Fruit fly (Drosophila melanogaster) whole organism, pupa: ENCODE data around the gene Klp98A.
A peak's percentile ranks its signal among the peaks of the same experiment; 100 is the strongest.

Experiments
- CG10348 ChIP-seq: fragments of 200-800 bp; sonication (Bioruptor generic); IDR thresholded peaks from 2 replicates; pipeline ENCODE4 v1.3.6; 2022; ENCODE audit warnings: missing biosample characterization, missing genetic modification characterization
- CG12605 ChIP-seq: fragments of 200-800 bp; sonication (Bioruptor generic); IDR thresholded peaks from 2 replicates; pipeline ENCODE4 v1.3.6; 2022; ENCODE audit warnings: missing biosample characterization, missing genetic modification characterization
- CG13204 ChIP-seq: fragments of 200-800 bp; sonication (Bioruptor generic); optimal IDR thresholded peaks from 2 replicates; lab custom pipeline; 2018; ENCODE audit warnings: missing biosample characterization, mild to moderate bottlenecking, missing genetic modification characterization, moderate library complexity
- CG14655 ChIP-seq: fragments of 200-800 bp; sonication (Bioruptor generic); optimal IDR thresholded peaks from 3 replicates; lab custom pipeline; 2017; ENCODE audit warnings: mild to moderate bottlenecking, missing biosample characterization, missing genetic modification reagents, missing genetic modification characterization
- CG15710 ChIP-seq: fragments of 200-800 bp; sonication (Bioruptor generic); optimal IDR thresholded peaks from 2 replicates; lab custom pipeline; 2018; ENCODE audit warnings: missing biosample characterization, mild to moderate bottlenecking, missing genetic modification characterization, moderate library complexity
- CG17806 ChIP-seq: fragments of 200-800 bp; sonication (Bioruptor generic); optimal IDR thresholded peaks from 2 replicates; lab custom pipeline; 2018; ENCODE audit warnings: missing biosample characterization, mild to moderate bottlenecking, missing genetic modification characterization, moderate library complexity
- CG32121 ChIP-seq: fragments of 200-800 bp; sonication (Bioruptor generic); IDR thresholded peaks from 2 replicates; pipeline ENCODE4 v1.3.6; 2022; ENCODE audit warnings: missing biosample characterization, missing genetic modification characterization
- CG34367 ChIP-seq: fragments of 200-800 bp; sonication (Bioruptor generic); optimal IDR thresholded peaks from 2 replicates; lab custom pipeline; 2018; ENCODE audit warnings: missing biosample characterization, mild to moderate bottlenecking, missing genetic modification characterization
- CG4496 ChIP-seq: fragments of 200-800 bp; sonication (Bioruptor generic); IDR thresholded peaks from 3 replicates; pipeline ENCODE4 v1.3.6; 2022; ENCODE audit warnings: missing biosample characterization, missing genetic modification characterization
- CG8159 ChIP-seq: fragments of 200-800 bp; sonication (Bioruptor generic); optimal IDR thresholded peaks from 3 replicates; lab custom pipeline; 2018; ENCODE audit warnings: missing biosample characterization, mild to moderate bottlenecking, missing genetic modification characterization, moderate library complexity
- CG8301 ChIP-seq: fragments of 200-800 bp; sonication (Bioruptor generic); optimal IDR thresholded peaks from 2 replicates; lab custom pipeline; 2018; ENCODE audit warnings: missing biosample characterization, mild to moderate bottlenecking, missing genetic modification characterization
- CG9948 ChIP-seq: fragments of 200-800 bp; sonication (Bioruptor generic); optimal IDR thresholded peaks from 2 replicates; lab custom pipeline; 2018; ENCODE audit warnings: missing biosample characterization, mild to moderate bottlenecking, missing genetic modification characterization, moderate library complexity
- D1 ChIP-seq: fragments of 200-800 bp; sonication (Bioruptor generic); optimal IDR thresholded peaks from 2 replicates; lab custom pipeline; 2018; ENCODE audit warnings: missing biosample characterization, mild to moderate bottlenecking, missing genetic modification characterization, moderate library complexity
- EcR ChIP-seq: fragments of 200-800 bp; sonication (Bioruptor generic); optimal IDR thresholded peaks from 3 replicates; lab custom pipeline; 2019; ENCODE audit warnings: missing biosample characterization, missing genetic modification characterization, mild to moderate bottlenecking, moderate library complexity, missing genetic modification reagents
- Ets98B ChIP-seq: fragments of 200-800 bp; sonication (Bioruptor generic); IDR thresholded peaks from 2 replicates; pipeline ENCODE4 v1.3.6; 2022; ENCODE audit warnings: missing biosample characterization, missing genetic modification characterization
- Pif1A ChIP-seq: fragments of 200-800 bp; sonication (Bioruptor generic); optimal IDR thresholded peaks from 3 replicates; lab custom pipeline; 2016; ENCODE audit warnings: missing biosample characterization, missing genetic modification characterization
- Pif1B ChIP-seq: fragments of 200-800 bp; sonication (Bioruptor generic); optimal IDR thresholded peaks from 3 replicates; lab custom pipeline; 2016; ENCODE audit warnings: missing biosample characterization, missing genetic modification characterization
- Snoo ChIP-seq: fragments of 200-800 bp; sonication (Bioruptor generic); optimal IDR thresholded peaks from 3 replicates; lab custom pipeline; 2017; ENCODE audit warnings: missing biosample characterization, mild to moderate bottlenecking, missing genetic modification characterization, inconsistent platforms
- fd96Ca ChIP-seq: fragments of 200-800 bp; sonication (Bioruptor generic); IDR thresholded peaks from 3 replicates; pipeline ENCODE4 v1.3.6; 2022; ENCODE audit warnings: missing biosample characterization, missing genetic modification characterization
- gl ChIP-seq: fragments of 200-800 bp; sonication (Bioruptor generic); optimal IDR thresholded peaks from 2 replicates; lab custom pipeline; 2018; ENCODE audit warnings: missing biosample characterization, mild to moderate bottlenecking, missing genetic modification characterization
- rn ChIP-seq: fragments of 200-800 bp; sonication (Bioruptor generic); IDR thresholded peaks from 2 replicates; pipeline ENCODE4 v1.3.6; 2022; ENCODE audit warnings: missing biosample characterization, missing genetic modification characterization

The Klp98A gene

DNA sequence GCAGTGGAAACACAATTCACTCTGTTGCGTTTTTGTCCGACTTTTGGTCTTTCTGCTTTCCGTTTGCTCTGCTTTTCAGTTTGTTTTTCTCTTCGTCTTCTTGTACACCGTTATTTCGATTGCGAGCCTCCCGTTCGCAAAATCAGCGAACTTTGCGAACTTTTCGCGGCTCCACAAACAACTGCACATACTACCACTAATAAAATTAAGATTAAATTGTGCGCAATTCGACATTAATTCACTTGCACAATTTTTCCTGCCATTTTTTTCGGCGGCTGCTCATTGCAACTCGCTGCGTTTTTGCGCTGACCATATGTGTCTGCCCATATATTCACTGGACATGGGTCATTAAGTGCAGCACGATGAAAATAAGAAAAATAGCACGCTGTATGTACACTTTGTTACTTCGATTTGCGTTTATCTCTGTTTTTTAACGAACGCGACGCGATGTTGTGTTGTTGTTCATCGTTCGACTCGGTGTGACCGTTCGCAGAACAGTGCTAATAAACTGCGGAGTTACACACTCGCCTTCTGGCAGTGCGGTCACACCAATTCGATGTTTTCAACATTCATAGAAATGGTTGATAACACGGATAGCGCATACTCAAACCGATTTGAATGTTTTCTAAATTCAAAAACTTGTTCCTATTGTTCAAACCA, at the start of gene Klp98A:
Gene Klp98A, minus strand, starts transcription at position 486 of the 660 bp plus-strand sequence.
- TF ChIP-seq Pif1B: no peak
- no peak for TF ChIP-seq fd96Ca (GFP tag; lab: Robert Waterston, UW)
- TF ChIP-seq CG14655 (GFP tag; lab: Kevin White, UChicago): no peak
- peak; percentile 11 for TF ChIP-seq Snoo (tag; lab: Kevin White, UChicago)
- no peak for TF ChIP-seq CG8301
- TF ChIP-seq rn (GFP tag; lab: Robert Waterston, UW): no peak
- no peak for TF ChIP-seq Pif1A
- TF ChIP-seq CG32121 (GFP tag; lab: Robert Waterston, UW): no peak
- TF ChIP-seq EcR (GFP tag; lab: Kevin White, UChicago): no peak
- TF ChIP-seq CG10348: no peak
- TF ChIP-seq CG12605: 0 out of 2 replicates have a peak, but pooled peaks have one; percentile 15
- TF ChIP-seq CG9948: no peak
- no peak for TF ChIP-seq D1 (tag; lab: Kevin White, UChicago)
- TF ChIP-seq CG4496: peak; percentile 34; the same call in 1 of the 3 replicates
- TF ChIP-seq CG15710 (tag; lab: Kevin White, UChicago): no peak
- no peak for TF ChIP-seq Ets98B (GFP tag; lab: Robert Waterston, UW)
- no peak for TF ChIP-seq CG8159 (tag; lab: Kevin White, UChicago)
- no peak for TF ChIP-seq gl (tag; lab: Kevin White, UChicago)

dm6 chr3R:27608536-27608935, 49.6 kb upstream of the Klp98A start:
- TF ChIP-seq fd96Ca (GFP tag; lab: Robert Waterston, UW) (0 out of 3 replicates have a peak, but pooled peaks have one; percentile 8), CG32121 (GFP tag; lab: Robert Waterston, UW) (no peak)

dm6 chr3R:27608000-27608399, 49.1 kb upstream of the Klp98A start:
- 0 out of 2 replicates have a peak, but pooled peaks have one; percentile 13 for TF ChIP-seq Ets98B (GFP tag; lab: Robert Waterston, UW)
- no peak for TF ChIP-seq gl (tag; lab: Kevin White, UChicago)
- no peak for TF ChIP-seq Pif1A
- TF ChIP-seq CG14655 (GFP tag; lab: Kevin White, UChicago): no peak

dm6 chr3R:27607218-27607929, 48.4 kb upstream of the Klp98A start, which contains the start of the genes dsd and Tusp:
TSS of gene dsd (minus strand) at chr3R:27607396.
TSS of gene Tusp (plus strand) at chr3R:27607879.
- TF ChIP-seq CG34367 (tag; lab: Kevin White, UChicago) (peak; percentile 30), fd96Ca (GFP tag; lab: Robert Waterston, UW) (peak; percentile 56; the same call in 2 of the 3 replicates), CG15710 (tag; lab: Kevin White, UChicago) (peak; percentile 64), gl (tag; lab: Kevin White, UChicago) (no peak), CG4496 (peak; percentile 81), CG9948 (peak; percentile 3), D1 (tag; lab: Kevin White, UChicago) (no peak), CG13204 (GFP tag; lab: Kevin White, UChicago) (no peak), Pif1A (peak; percentile 44), CG17806 (tag; lab: Kevin White, UChicago) (peak; percentile 37), CG8159 (tag; lab: Kevin White, UChicago) (peak; percentile 52), Snoo (tag; lab: Kevin White, UChicago) (peak; percentile 50), CG14655 (GFP tag; lab: Kevin White, UChicago) (peak; percentile 68), CG32121 (GFP tag; lab: Robert Waterston, UW) (peak; percentile 59), Pif1B (peak; percentile 47), Ets98B (GFP tag; lab: Robert Waterston, UW) (peak; percentile 62), CG8301 (peak; percentile 32), EcR (GFP tag; lab: Kevin White, UChicago) (no peak), CG12605 (no peak), rn (GFP tag; lab: Robert Waterston, UW) (peak; percentile 38; the same call in 1 of the 2 replicates), CG10348 (0 out of 2 replicates have a peak, but pooled peaks have one; percentile 12)

DNA sequence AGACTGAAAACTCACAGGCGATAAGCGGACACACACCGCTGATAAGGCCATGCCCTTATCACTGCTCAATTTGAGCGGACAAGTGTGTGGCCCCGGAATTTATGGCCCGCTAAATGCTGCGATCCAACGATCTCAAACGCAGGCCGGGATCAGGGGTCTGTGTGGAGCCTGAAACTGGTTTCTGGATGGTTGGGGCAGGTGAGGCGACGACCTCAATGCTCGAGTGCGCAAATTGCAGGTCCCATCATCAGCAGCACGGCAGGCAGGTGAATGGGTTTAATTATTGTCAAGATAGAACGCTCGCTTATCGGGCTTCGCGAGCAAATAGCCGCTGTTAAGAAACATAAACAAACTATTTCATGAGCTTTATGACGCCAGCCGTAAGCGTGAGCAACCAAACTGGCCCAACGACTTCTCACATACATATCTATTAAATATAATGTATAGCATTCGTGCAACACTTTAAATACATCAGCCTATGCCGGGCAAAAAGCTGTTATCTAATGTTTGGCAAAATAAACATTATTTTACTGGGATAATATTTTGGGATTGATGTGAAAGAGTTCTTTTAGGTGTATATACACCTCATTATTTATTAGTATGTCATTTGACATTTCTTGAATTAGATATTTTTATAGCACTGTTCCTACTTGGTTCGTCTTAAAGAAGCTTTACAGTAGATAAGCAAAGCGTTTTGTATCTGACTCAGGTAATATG, 46.7 kb upstream of the Klp98A start:
- TF ChIP-seq EcR (GFP tag; lab: Kevin White, UChicago): peak; percentile 82
- no peak for TF ChIP-seq CG4496
- TF ChIP-seq CG15710 (tag; lab: Kevin White, UChicago): peak; percentile 15
